Worm (Caenorhabditis elegans) whole organism, midembryonic: ENCODE data around the gene C45B2.1.

Experiments
- T22C8.4 ChIP-seq: fragments of 200-800 bp; sonication (Bioruptor generic); IDR thresholded peaks from 2 replicates; pipeline ENCODE4 v1.3.6; 2022; ENCODE audit warnings: missing genetic modification characterization, missing compliant biosample characterization
- ztf-23 ChIP-seq: fragments of 200-800 bp; sonication (Bioruptor generic); IDR thresholded peaks from 2 replicates; pipeline ENCODE4 v1.3.6; 2022; ENCODE audit warnings: missing genetic modification reagents, missing genetic modification characterization, missing compliant biosample characterization

ce11 chrX:6107962-6108361 lies 22.0 kb downstream of the C45B2.1 start:
- no peak for TF ChIP-seq T22C8.4 (GFP tag; lab: Robert Waterston, UW)
- TF ChIP-seq ztf-23 (GFP tag; lab: Robert Waterston, UW): no peak
